Fruit fly (Drosophila melanogaster): ENCODE measurements around the gene CG11858.

Gene CG11858

dm6 chr3R:25287128-25287527 lies 24.6 kb downstream of the CG11858 start, which contains the start of gene CG13658:
TSS of gene CG13658 (plus strand) at chr3R:25287474.
- no peak for TF ChIP-seq Hr96 (GFP tag; optimal IDR thresholded peaks at IDR 0.05)
- TF ChIP-seq kay (GFP tag; ENCODE audit: borderline replicate concordance) = peak; percentile 90
- TF ChIP-seq CG12768 (GFP tag; optimal IDR thresholded peaks at IDR 0.05) = peak; percentile 13
- no peak for TF ChIP-seq Mnt (GFP tag; optimal IDR thresholded peaks at IDR 0.05)
- peak; percentile 14 for TF ChIP-seq bab1 (GFP tag; optimal IDR thresholded peaks at IDR 0.05)
- peak; percentile 59 for TF ChIP-seq cic (GFP tag; optimal IDR thresholded peaks at IDR 0.05)
- TF ChIP-seq cnc (optimal IDR thresholded peaks at IDR 0.05) = peak in 1 of 2 experiments; percentile 81

- no peak for TF ChIP-seq Clk (GFP tag; optimal IDR thresholded peaks at IDR 0.05)
- TF ChIP-seq kay (GFP tag; ENCODE audit: borderline replicate concordance) = peak; percentile 37
- TF ChIP-seq CG12768 (GFP tag; optimal IDR thresholded peaks at IDR 0.05) = no peak
- TF ChIP-seq ovo (GFP tag; optimal IDR thresholded peaks at IDR 0.05) = no peak
- TF ChIP-seq CG5204 (GFP tag; optimal IDR thresholded peaks at IDR 0.05) = no peak
- TF ChIP-seq tj (GFP tag; optimal IDR thresholded peaks at IDR 0.05) = no peak
- TF ChIP-seq CG1620 (GFP tag; optimal IDR thresholded peaks at IDR 0.05) = no peak
Observed at dm6 chr3R:25289589-25289988, 27.0 kb downstream of the CG11858 start, which contains the start of gene CG11893. TSS of gene CG11893 (plus strand) at chr3R:25289889.

dm6 chr3R:25292864-25293284 lies 30.3 kb downstream of the CG11858 start, which contains the start of gene CG31098:
TSS of gene CG31098 (minus strand) at chr3R:25292977.
- peak; percentile 35 for TF ChIP-seq pad (GFP tag; optimal IDR thresholded peaks at IDR 0.05)
- peak; percentile 41 for TF ChIP-seq toe (GFP tag; optimal IDR thresholded peaks at IDR 0.05)
- no peak for TF ChIP-seq Hr96 (GFP tag; optimal IDR thresholded peaks at IDR 0.05)
- TF ChIP-seq CG14711 (tag; optimal IDR thresholded peaks at IDR 0.05) = peak; percentile 29
- TF ChIP-seq CG5204 (GFP tag; optimal IDR thresholded peaks at IDR 0.05) = no peak
- peak in 1 of 2 experiments; percentile 57 for TF ChIP-seq cnc (optimal IDR thresholded peaks at IDR 0.05)
- peak; percentile 41 for TF ChIP-seq ovo (GFP tag; optimal IDR thresholded peaks at IDR 0.05)
- TF ChIP-seq tj (GFP tag; optimal IDR thresholded peaks at IDR 0.05) = peak; percentile 18
- TF ChIP-seq CG7045 (GFP tag; optimal IDR thresholded peaks at IDR 0.05) = peak; percentile 62
- TF ChIP-seq Mnt (GFP tag; optimal IDR thresholded peaks at IDR 0.05) = peak; percentile 90
- TF ChIP-seq bab1 (GFP tag; optimal IDR thresholded peaks at IDR 0.05) = peak; percentile 84
- peak; percentile 53 for TF ChIP-seq CG11617 (GFP tag; optimal IDR thresholded peaks at IDR 0.05)
- TF ChIP-seq CG33017 (tag; optimal IDR thresholded peaks at IDR 0.05) = peak; percentile 83
- peak; percentile 89 for TF ChIP-seq kay (GFP tag; ENCODE audit: borderline replicate concordance)
- TF ChIP-seq CG1620 (GFP tag; optimal IDR thresholded peaks at IDR 0.05) = no peak
- no peak for TF ChIP-seq Crg-1 (GFP tag; optimal IDR thresholded peaks at IDR 0.05)
- peak; percentile 92 for TF ChIP-seq cic (GFP tag; optimal IDR thresholded peaks at IDR 0.05)
- peak; percentile 80 for TF ChIP-seq CG12768 (GFP tag; optimal IDR thresholded peaks at IDR 0.05)
- TF ChIP-seq Clk (GFP tag; optimal IDR thresholded peaks at IDR 0.05) = no peak
- TF ChIP-seq CG7101 (tag; optimal IDR thresholded peaks at IDR 0.05) = peak; percentile 60

dm6 chr3R:25295320-25296020 lies 32.9 kb downstream of the CG11858 start, which contains the start of gene CG31102:
TSS of gene CG31102 (minus strand) at chr3R:25295594.
- peak; percentile 91 for TF ChIP-seq cic (GFP tag; optimal IDR thresholded peaks at IDR 0.05)
- TF ChIP-seq CG7101 (tag; optimal IDR thresholded peaks at IDR 0.05) = no peak
- no peak for TF ChIP-seq cnc (optimal IDR thresholded peaks at IDR 0.05)
- no peak for TF ChIP-seq CG11617 (GFP tag; optimal IDR thresholded peaks at IDR 0.05)
- peak; percentile 75 for TF ChIP-seq kay (GFP tag; ENCODE audit: borderline replicate concordance)
- TF ChIP-seq CG1620 (GFP tag; optimal IDR thresholded peaks at IDR 0.05) = no peak
- TF ChIP-seq Hr96 (GFP tag; optimal IDR thresholded peaks at IDR 0.05) = peak; percentile 73
- TF ChIP-seq Crg-1 (GFP tag; optimal IDR thresholded peaks at IDR 0.05) = no peak
- no peak for TF ChIP-seq tj (GFP tag; optimal IDR thresholded peaks at IDR 0.05)
- peak; percentile 31 for TF ChIP-seq toe (GFP tag; optimal IDR thresholded peaks at IDR 0.05)
- TF ChIP-seq Clk (GFP tag; optimal IDR thresholded peaks at IDR 0.05) = no peak
- TF ChIP-seq CG33017 (tag; optimal IDR thresholded peaks at IDR 0.05) = peak; percentile 53
- TF ChIP-seq bab1 (GFP tag; optimal IDR thresholded peaks at IDR 0.05) = no peak
- no peak for TF ChIP-seq ovo (GFP tag; optimal IDR thresholded peaks at IDR 0.05)
- TF ChIP-seq Mnt (GFP tag; optimal IDR thresholded peaks at IDR 0.05) = peak; percentile 85
- peak; percentile 52 for TF ChIP-seq CG12768 (GFP tag; optimal IDR thresholded peaks at IDR 0.05)

- TF ChIP-seq tj (GFP tag; optimal IDR thresholded peaks at IDR 0.05) (no peak), toe (GFP tag; optimal IDR thresholded peaks at IDR 0.05) (no peak), Mnt (GFP tag; optimal IDR thresholded peaks at IDR 0.05) (no peak), CG14711 (tag; optimal IDR thresholded peaks at IDR 0.05) (no peak), CG33017 (tag; optimal IDR thresholded peaks at IDR 0.05) (no peak), pad (GFP tag; optimal IDR thresholded peaks at IDR 0.05) (no peak), cic (GFP tag; optimal IDR thresholded peaks at IDR 0.05) (no peak), CG1620 (GFP tag; optimal IDR thresholded peaks at IDR 0.05) (no peak), kay (GFP tag; ENCODE audit: borderline replicate concordance) (no peak)
Observed at dm6 chr3R:25297678-25298077, 35.1 kb downstream of the CG11858 start, which contains the start of gene CG31097. TSS of gene CG31097 (minus strand) at chr3R:25297778.

dm6 chr3R:25299507-25299964 lies 37.0 kb downstream of the CG11858 start, which contains the start of gene CG31288:
TSS of gene CG31288 (minus strand) at chr3R:25299557.
- TF ChIP-seq ovo (GFP tag; optimal IDR thresholded peaks at IDR 0.05) (no peak), Crg-1 (GFP tag; optimal IDR thresholded peaks at IDR 0.05) (no peak), CG11617 (GFP tag; optimal IDR thresholded peaks at IDR 0.05) (no peak), kay (GFP tag; ENCODE audit: borderline replicate concordance) (peak; percentile 90), bab1 (GFP tag; optimal IDR thresholded peaks at IDR 0.05) (no peak), toe (GFP tag; optimal IDR thresholded peaks at IDR 0.05) (no peak), CG14711 (tag; optimal IDR thresholded peaks at IDR 0.05) (no peak)

Measured in whole organism, adult.